Fruit fly (Drosophila melanogaster) whole organism, pupa: ENCODE data around the gene SdicC.
"Not testable (repeated sequence)": the region's sequence is repeated elsewhere in the genome, so short reads cannot be mapped to it uniquely, and the experiment has no call there.

Experiments used
- CG10348 ChIP-seq: fragments of 200-800 bp; sonication (Bioruptor generic); IDR thresholded peaks from 2 replicates; pipeline ENCODE4 v1.3.6; 2022; ENCODE audit warnings: missing biosample characterization, missing genetic modification characterization
- CG12605 ChIP-seq: fragments of 200-800 bp; sonication (Bioruptor generic); IDR thresholded peaks from 2 replicates; pipeline ENCODE4 v1.3.6; 2022; ENCODE audit warnings: missing biosample characterization, missing genetic modification characterization
- CG13204 ChIP-seq: fragments of 200-800 bp; sonication (Bioruptor generic); optimal IDR thresholded peaks from 2 replicates; lab custom pipeline; 2018; ENCODE audit warnings: missing biosample characterization, mild to moderate bottlenecking, missing genetic modification characterization, moderate library complexity
- CG14655 ChIP-seq: fragments of 200-800 bp; sonication (Bioruptor generic); optimal IDR thresholded peaks from 3 replicates; lab custom pipeline; 2017; ENCODE audit warnings: mild to moderate bottlenecking, missing biosample characterization, missing genetic modification reagents, missing genetic modification characterization
- CG15710 ChIP-seq: fragments of 200-800 bp; sonication (Bioruptor generic); optimal IDR thresholded peaks from 2 replicates; lab custom pipeline; 2018; ENCODE audit warnings: missing biosample characterization, mild to moderate bottlenecking, missing genetic modification characterization, moderate library complexity
- CG17806 ChIP-seq: fragments of 200-800 bp; sonication (Bioruptor generic); optimal IDR thresholded peaks from 2 replicates; lab custom pipeline; 2018; ENCODE audit warnings: missing biosample characterization, mild to moderate bottlenecking, missing genetic modification characterization, moderate library complexity
- CG32121 ChIP-seq: fragments of 200-800 bp; sonication (Bioruptor generic); IDR thresholded peaks from 2 replicates; pipeline ENCODE4 v1.3.6; 2022; ENCODE audit warnings: missing biosample characterization, missing genetic modification characterization
- CG34367 ChIP-seq: fragments of 200-800 bp; sonication (Bioruptor generic); optimal IDR thresholded peaks from 2 replicates; lab custom pipeline; 2018; ENCODE audit warnings: missing biosample characterization, mild to moderate bottlenecking, missing genetic modification characterization
- CG4496 ChIP-seq: fragments of 200-800 bp; sonication (Bioruptor generic); IDR thresholded peaks from 3 replicates; pipeline ENCODE4 v1.3.6; 2022; ENCODE audit warnings: missing biosample characterization, missing genetic modification characterization
- CG8159 ChIP-seq: fragments of 200-800 bp; sonication (Bioruptor generic); optimal IDR thresholded peaks from 3 replicates; lab custom pipeline; 2018; ENCODE audit warnings: missing biosample characterization, mild to moderate bottlenecking, missing genetic modification characterization, moderate library complexity
- CG8301 ChIP-seq: fragments of 200-800 bp; sonication (Bioruptor generic); optimal IDR thresholded peaks from 2 replicates; lab custom pipeline; 2018; ENCODE audit warnings: missing biosample characterization, mild to moderate bottlenecking, missing genetic modification characterization
- CG9948 ChIP-seq: fragments of 200-800 bp; sonication (Bioruptor generic); optimal IDR thresholded peaks from 2 replicates; lab custom pipeline; 2018; ENCODE audit warnings: missing biosample characterization, mild to moderate bottlenecking, missing genetic modification characterization, moderate library complexity
- D1 ChIP-seq: fragments of 200-800 bp; sonication (Bioruptor generic); optimal IDR thresholded peaks from 2 replicates; lab custom pipeline; 2018; ENCODE audit warnings: missing biosample characterization, mild to moderate bottlenecking, missing genetic modification characterization, moderate library complexity
- EcR ChIP-seq: fragments of 200-800 bp; sonication (Bioruptor generic); optimal IDR thresholded peaks from 3 replicates; lab custom pipeline; 2019; ENCODE audit warnings: missing biosample characterization, missing genetic modification characterization, mild to moderate bottlenecking, moderate library complexity, missing genetic modification reagents
- Ets98B ChIP-seq: fragments of 200-800 bp; sonication (Bioruptor generic); IDR thresholded peaks from 2 replicates; pipeline ENCODE4 v1.3.6; 2022; ENCODE audit warnings: missing biosample characterization, missing genetic modification characterization
- Pif1A ChIP-seq: fragments of 200-800 bp; sonication (Bioruptor generic); optimal IDR thresholded peaks from 3 replicates; lab custom pipeline; 2016; ENCODE audit warnings: missing biosample characterization, missing genetic modification characterization
- Pif1B ChIP-seq: fragments of 200-800 bp; sonication (Bioruptor generic); optimal IDR thresholded peaks from 3 replicates; lab custom pipeline; 2016; ENCODE audit warnings: missing biosample characterization, missing genetic modification characterization
- Snoo ChIP-seq: fragments of 200-800 bp; sonication (Bioruptor generic); optimal IDR thresholded peaks from 3 replicates; lab custom pipeline; 2017; ENCODE audit warnings: missing biosample characterization, mild to moderate bottlenecking, missing genetic modification characterization, inconsistent platforms
- fd96Ca ChIP-seq: fragments of 200-800 bp; sonication (Bioruptor generic); IDR thresholded peaks from 3 replicates; pipeline ENCODE4 v1.3.6; 2022; ENCODE audit warnings: missing biosample characterization, missing genetic modification characterization
- gl ChIP-seq: fragments of 200-800 bp; sonication (Bioruptor generic); optimal IDR thresholded peaks from 2 replicates; lab custom pipeline; 2018; ENCODE audit warnings: missing biosample characterization, mild to moderate bottlenecking, missing genetic modification characterization
- rn ChIP-seq: fragments of 200-800 bp; sonication (Bioruptor generic); IDR thresholded peaks from 2 replicates; pipeline ENCODE4 v1.3.6; 2022; ENCODE audit warnings: missing biosample characterization, missing genetic modification characterization

Gene SdicC

dm6 chrX:20201833-20202232 lies 15.2 kb downstream of the SdicC start, which contains the start of gene SdicA:
Gene SdicA, minus strand, starts transcription at chrX:20201933.
- not testable (repeated sequence) for TF ChIP-seq CG8301 (tag; lab: Kevin White, UChicago); Pif1B (GFP tag; lab: Kevin White, UChicago); CG4496 (GFP tag; lab: Robert Waterston, UW)

DNA sequence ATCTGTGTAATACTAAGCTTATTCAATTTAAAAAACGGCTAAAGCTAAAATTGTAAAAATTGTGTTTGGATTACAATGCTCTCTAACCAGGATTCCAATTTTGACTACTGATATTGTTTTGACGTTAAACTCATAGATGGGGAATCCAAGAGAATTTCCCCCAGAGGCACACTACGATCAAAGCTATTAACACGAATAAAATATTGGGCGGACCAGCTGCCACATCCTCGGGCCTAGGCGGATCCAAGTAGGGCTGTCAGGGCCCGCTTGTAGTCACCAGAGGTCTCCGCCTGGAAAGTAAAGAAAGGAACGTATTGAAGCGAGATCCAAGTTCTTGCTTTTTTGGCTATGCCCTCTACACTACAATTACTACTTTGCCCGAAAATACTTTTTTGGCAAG lies 22.9 kb downstream of the SdicC start, which contains the start of gene Sdic3:
Gene Sdic3 (minus strand): TSS at position 101 of the 400 bp plus-strand sequence.
- TF ChIP-seq CG8301 (tag; lab: Kevin White, UChicago); CG4496 (GFP tag; lab: Robert Waterston, UW); CG15710 (tag; lab: Kevin White, UChicago): not testable (repeated sequence)

DNA sequence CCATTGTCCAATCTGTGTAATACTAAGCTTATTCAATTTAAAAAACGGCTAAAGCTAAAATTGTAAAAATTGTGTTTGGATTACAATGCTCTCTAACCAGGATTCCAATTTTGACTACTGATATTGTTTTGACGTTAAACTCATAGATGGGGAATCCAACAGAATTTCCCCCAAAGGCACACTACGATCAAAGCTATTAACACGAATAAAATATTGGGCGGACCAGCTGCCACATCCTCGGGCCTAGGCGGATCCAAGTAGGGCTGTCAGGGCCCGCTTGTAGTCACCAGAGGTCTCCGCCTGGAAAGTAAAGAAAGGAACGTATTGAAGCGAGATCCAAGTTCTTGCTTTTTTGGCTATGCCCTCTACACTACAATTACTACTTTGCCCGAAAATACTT lies 30.7 kb downstream of the SdicC start, which contains the start of gene Sdic2:
Gene Sdic2 (minus strand): TSS at position 101 of the 400 bp plus-strand sequence.
- TF ChIP-seq CG10348 (GFP tag; lab: Robert Waterston, UW); CG34367 (tag; lab: Kevin White, UChicago); fd96Ca: not testable (repeated sequence)

- not testable (repeated sequence) for TF ChIP-seq CG4496 (GFP tag; lab: Robert Waterston, UW); Ets98B; CG14655
Measured at dm6 chrX:20178538-20178937, 38.5 kb downstream of the SdicC start, which contains the start of gene Sdic1. Gene Sdic1, minus strand, starts transcription at chrX:20178638.

dm6 chrX:20173464-20173995 lies 43.5 kb downstream of the SdicC start, which contains the start of gene AnxB10:
Gene AnxB10, minus strand, starts transcription at chrX:20173514.
- peak; percentile 72 for TF ChIP-seq gl (tag; lab: Kevin White, UChicago)
- TF ChIP-seq EcR (GFP tag; lab: Kevin White, UChicago), result peak; percentile 17
- TF ChIP-seq rn (GFP tag; lab: Robert Waterston, UW), result peak; percentile 83
- TF ChIP-seq CG32121 (GFP tag; lab: Robert Waterston, UW), result peak; percentile 93
- peak; percentile 81 for TF ChIP-seq CG12605 (GFP tag; lab: Robert Waterston, UW)
- peak; percentile 79 for TF ChIP-seq CG13204 (GFP tag; lab: Kevin White, UChicago)
- TF ChIP-seq CG8301 (tag; lab: Kevin White, UChicago), result peak; percentile 91
- peak; percentile 75 for TF ChIP-seq CG10348 (GFP tag; lab: Robert Waterston, UW)
- peak; percentile 95 for TF ChIP-seq CG14655
- TF ChIP-seq CG4496 (GFP tag; lab: Robert Waterston, UW), result peak; percentile 91
- TF ChIP-seq Pif1A, result peak; percentile 95
- peak; percentile 90 for TF ChIP-seq CG17806 (tag; lab: Kevin White, UChicago)
- peak; percentile 93 for TF ChIP-seq CG15710 (tag; lab: Kevin White, UChicago)
- peak; percentile 84 for TF ChIP-seq CG34367 (tag; lab: Kevin White, UChicago)
- peak; percentile 92 for TF ChIP-seq fd96Ca
- TF ChIP-seq D1 (tag; lab: Kevin White, UChicago), result peak; percentile 87
- peak; percentile 92 for TF ChIP-seq Pif1B (GFP tag; lab: Kevin White, UChicago)
- peak; percentile 92 for TF ChIP-seq Snoo (tag; lab: Kevin White, UChicago)
- TF ChIP-seq CG8159 (tag; lab: Kevin White, UChicago), result peak; percentile 94
- peak; percentile 91 for TF ChIP-seq CG9948
- TF ChIP-seq Ets98B, result peak; percentile 82; the same call in 1 of the 2 replicates
- TF ChIP-seq, all 21 proteins: peak for 21

DNA sequence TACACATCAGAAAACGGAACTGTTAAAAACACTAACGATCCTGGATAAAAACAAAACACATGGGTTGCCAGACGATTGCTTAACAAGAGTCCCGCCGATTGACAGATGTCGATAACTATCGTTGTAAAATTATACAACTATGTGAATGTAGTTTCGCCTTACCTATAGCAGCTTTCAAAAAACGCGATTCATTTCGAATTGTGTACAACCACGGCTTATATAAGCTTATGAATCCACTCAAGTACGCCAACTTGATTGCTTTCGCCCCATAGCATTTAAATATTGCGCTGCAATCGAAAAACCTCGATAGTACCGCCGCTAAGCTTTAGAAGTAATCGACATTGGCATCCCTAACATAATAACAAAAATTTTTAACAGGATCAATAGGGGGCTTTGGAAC lies 47.2 kb downstream of the SdicC start, which contains the start of the genes CG9581 and CG9578:
Gene CG9581 (minus strand): TSS at position 84 of the 400 bp plus-strand sequence.
Gene CG9578 (plus strand): TSS at position 325 of the 400 bp plus-strand sequence.
- TF ChIP-seq CG34367 (tag; lab: Kevin White, UChicago) (no peak), EcR (GFP tag; lab: Kevin White, UChicago) (no peak), Pif1B (GFP tag; lab: Kevin White, UChicago) (no peak)

DNA sequence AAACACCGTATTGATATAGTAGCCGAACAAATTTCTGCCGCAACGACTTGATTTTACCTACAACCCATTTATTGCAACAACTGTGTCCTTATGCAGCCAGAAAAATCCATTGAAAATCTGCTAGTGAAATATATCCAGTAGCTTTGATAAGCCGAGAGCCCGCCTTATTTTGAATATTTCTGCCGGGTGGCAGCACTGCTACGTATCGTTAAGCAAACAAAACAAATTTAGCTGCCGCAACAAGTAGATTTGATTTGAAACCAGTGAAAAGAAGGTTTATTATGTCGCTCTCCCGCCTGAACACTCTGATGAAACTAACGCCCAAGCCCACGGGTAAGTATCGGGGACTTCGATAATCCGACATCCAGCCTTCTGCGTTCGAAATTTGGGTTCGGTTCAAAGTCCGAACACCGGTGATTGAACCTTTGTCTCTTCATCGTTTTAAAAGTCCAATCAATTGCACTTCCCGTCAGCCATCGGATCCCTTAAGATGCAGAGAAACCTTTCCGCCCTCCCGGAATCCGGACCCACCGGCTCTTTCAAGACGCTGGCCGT lies 50.5 kb downstream of the SdicC start, which contains the start of gene CG9577:
Gene CG9577 (plus strand): TSS at position 190 of the 555 bp plus-strand sequence.
- TF ChIP-seq Pif1A (peak; percentile 49), CG8301 (tag; lab: Kevin White, UChicago) (peak; percentile 48), CG17806 (tag; lab: Kevin White, UChicago) (peak; percentile 32), CG8159 (tag; lab: Kevin White, UChicago) (peak; percentile 30), CG9948 (no peak), fd96Ca (peak; percentile 21; the same call in 1 of the 3 replicates), CG12605 (GFP tag; lab: Robert Waterston, UW) (peak; percentile 78), CG10348 (GFP tag; lab: Robert Waterston, UW) (no peak), CG13204 (GFP tag; lab: Kevin White, UChicago) (peak; percentile 82), Pif1B (GFP tag; lab: Kevin White, UChicago) (peak; percentile 48), EcR (GFP tag; lab: Kevin White, UChicago) (peak; percentile 87), CG32121 (GFP tag; lab: Robert Waterston, UW) (no peak), gl (tag; lab: Kevin White, UChicago) (peak; percentile 93), CG15710 (tag; lab: Kevin White, UChicago) (peak; percentile 37), rn (GFP tag; lab: Robert Waterston, UW) (no peak), Ets98B (peak; percentile 21; the same call in 1 of the 2 replicates), CG14655 (peak; percentile 66), CG4496 (GFP tag; lab: Robert Waterston, UW) (peak; percentile 60; the same call in 1 of the 3 replicates), Snoo (tag; lab: Kevin White, UChicago) (peak; percentile 39), CG34367 (tag; lab: Kevin White, UChicago) (peak; percentile 64), D1 (tag; lab: Kevin White, UChicago) (no peak)
- TF ChIP-seq, all 21 proteins: peak for 16
